Worm (Caenorhabditis elegans): ENCODE results near the gene srsx-31.

srsx-31 gene

ce11 chrV:11265482-11265881, 10.6 kb upstream of the srsx-31 start, which contains the start of gene cln-3.1:
Gene cln-3.1 (minus strand): TSS chrV:11265652.
- TF ChIP-seq unc-62 (GFP tag; optimal IDR thresholded peaks at IDR 0.05), result no peak

ce11 chrV:11263025-11263424, 8.1 kb upstream of the srsx-31 start, which contains the start of gene F07B10.4:
Gene F07B10.4 (minus strand): TSS chrV:11263125.
- TF ChIP-seq unc-62 (GFP tag; optimal IDR thresholded peaks at IDR 0.05), result no peak

ce11 chrV:11260622-11261021, 5.7 kb upstream of the srsx-31 start, which contains the start of gene F07B10.7:
Gene F07B10.7 (minus strand): TSS chrV:11260722.
- no peak for TF ChIP-seq unc-62 (GFP tag; optimal IDR thresholded peaks at IDR 0.05)

- TF ChIP-seq unc-62 (GFP tag; optimal IDR thresholded peaks at IDR 0.05), result no peak
Observed at ce11 chrV:11258896-11259295, 4.0 kb upstream of the srsx-31 start, which contains the start of gene lgc-36. Gene lgc-36 (minus strand): TSS chrV:11258996.

ce11 chrV:11252429-11252828, 2.5 kb downstream of the srsx-31 start, which contains the start of gene srsx-33:
Gene srsx-33 (minus strand): TSS chrV:11252529.
- no peak for TF ChIP-seq unc-62 (GFP tag; optimal IDR thresholded peaks at IDR 0.05)

- no peak for TF ChIP-seq unc-62 (GFP tag; optimal IDR thresholded peaks at IDR 0.05)
Observed at ce11 chrV:11251798-11252197, 3.1 kb downstream of the srsx-31 start.

- TF ChIP-seq unc-62 (GFP tag; optimal IDR thresholded peaks at IDR 0.05), result no peak
Observed at ce11 chrV:11250735-11251134, 4.1 kb downstream of the srsx-31 start, which contains the start of gene T19B10.12. Gene T19B10.12 (plus strand): TSS chrV:11251035.

ce11 chrV:11247846-11248245, 7.0 kb downstream of the srsx-31 start, which contains the start of gene mam-4:
Gene mam-4 (plus strand): TSS chrV:11248146.
- TF ChIP-seq unc-62 (GFP tag; optimal IDR thresholded peaks at IDR 0.05), result no peak

ce11 chrV:11245029-11245428, 9.9 kb downstream of the srsx-31 start:
- TF ChIP-seq unc-62 (GFP tag; optimal IDR thresholded peaks at IDR 0.05), result no peak

- no peak for TF ChIP-seq unc-62 (GFP tag; optimal IDR thresholded peaks at IDR 0.05)
Observed at ce11 chrV:11244539-11244938, 10.3 kb downstream of the srsx-31 start, which contains the start of gene mxl-1. Gene mxl-1 (plus strand): TSS chrV:11244839.

ce11 chrV:11241580-11241979, 13.3 kb downstream of the srsx-31 start, which contains the start of gene pgap-1:
Gene pgap-1 (plus strand): TSS chrV:11241880.
- TF ChIP-seq unc-62 (GFP tag; optimal IDR thresholded peaks at IDR 0.05), result no peak

ce11 chrV:11239187-11239725, 15.6 kb downstream of the srsx-31 start, which contains the start of the genes dvc-1 and ima-1:
Gene dvc-1 (minus strand): TSS chrV:11239331.
Gene ima-1 (plus strand): TSS chrV:11239675.
- no peak for TF ChIP-seq unc-62 (GFP tag; optimal IDR thresholded peaks at IDR 0.05)

ce11 chrV:11235876-11236275, 19.0 kb downstream of the srsx-31 start:
- TF ChIP-seq unc-62 (GFP tag; optimal IDR thresholded peaks at IDR 0.05), result no peak

- TF ChIP-seq unc-62 (GFP tag; optimal IDR thresholded peaks at IDR 0.05), result no peak
Observed at ce11 chrV:11234350-11234749, 20.5 kb downstream of the srsx-31 start, which contains the start of gene T19B10.5. Gene T19B10.5 (plus strand): TSS chrV:11234650.

ce11 chrV:11231177-11231576, 23.7 kb downstream of the srsx-31 start:
- no peak for TF ChIP-seq unc-62 (GFP tag; optimal IDR thresholded peaks at IDR 0.05)

ce11 chrV:11228653-11229173, 26.2 kb downstream of the srsx-31 start, which contains the start of gene pqn-70:
Gene pqn-70 (minus strand): TSS chrV:11228703.
- no peak for TF ChIP-seq unc-62 (GFP tag; optimal IDR thresholded peaks at IDR 0.05)

ce11 chrV:11225981-11226380, 28.9 kb downstream of the srsx-31 start, which contains the start of gene bgal-1:
Gene bgal-1 (minus strand): TSS chrV:11226018.
- no peak for TF ChIP-seq unc-62 (GFP tag; optimal IDR thresholded peaks at IDR 0.05)
